Worm (Caenorhabditis elegans) whole organism, early embryonic: ENCODE results near the gene K08F11.1.

Source experiments
- ama-1 ChIP-seq: fragments of 150-350 bp; optimal IDR thresholded peaks from 2 replicates; lab custom pipeline; 2014
- sea-1 ChIP-seq: fragments of 200-800 bp; sonication (Bioruptor generic); conservative IDR thresholded peaks from 2 replicates; pipeline ENCODE4 v1.3.6; 2022; ENCODE audit warnings: missing genetic modification characterization, missing compliant biosample characterization

DNA sequence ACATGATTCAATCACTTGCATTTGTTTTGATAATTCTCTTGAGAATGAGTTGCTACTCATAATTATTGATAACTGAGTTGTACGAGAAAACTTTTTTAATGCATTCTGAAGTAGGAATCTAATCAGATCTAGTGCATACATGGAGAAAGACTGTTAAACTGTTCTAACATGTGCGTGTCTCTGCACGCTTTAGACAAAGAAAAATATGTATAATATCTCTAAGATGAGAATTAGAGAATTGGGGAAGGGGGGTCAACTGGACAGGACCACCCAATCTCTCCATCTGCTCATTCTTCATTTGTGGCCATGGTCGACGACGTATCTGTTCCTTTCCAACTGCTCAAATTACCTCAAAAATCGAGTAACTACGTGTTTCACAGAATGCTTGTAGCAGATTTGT is 12.6 kb downstream of the K08F11.1 start, which contains the start of gene fbxb-78:
- TF ChIP-seq ama-1 (no peak), sea-1 (GFP tag; lab: Robert Waterston, UW) (no peak)
